Worm (Caenorhabditis elegans) whole organism, L1 larva: ENCODE results near the gene fut-1.

ENCODE experiments used
- Y116A8C.19 ChIP-seq: sonication (generic microtip); optimal IDR thresholded peaks from 2 replicates; lab custom pipeline; 2016; ENCODE audit warnings: missing compliant biosample characterization, missing genetic modification characterization, borderline replicate concordance
- blmp-1 ChIP-seq: fragments of 150-350 bp; optimal IDR thresholded peaks from 2 replicates; lab custom pipeline; 2014; ENCODE audit warnings: missing biosample characterization, missing genetic modification characterization
- ceh-63 ChIP-seq: fragments of 200-800 bp; sonication (Bioruptor generic); optimal IDR thresholded peaks from 2 replicates; lab custom pipeline; 2018; ENCODE audit warnings: mild to moderate bottlenecking, missing genetic modification characterization, missing compliant biosample characterization
- ceh-8 ChIP-seq: fragments of 200-800 bp; sonication (Bioruptor generic); optimal IDR thresholded peaks from 2 replicates; lab custom pipeline; 2018; ENCODE audit warnings: mild to moderate bottlenecking, missing genetic modification characterization, moderate library complexity, missing compliant biosample characterization
- ceh-88 ChIP-seq: fragments of 200-800 bp; sonication (Bioruptor generic); IDR thresholded peaks from 2 replicates; pipeline ENCODE4 v1.3.6; 2022; ENCODE audit warnings: missing genetic modification characterization, missing compliant biosample characterization
- ceh-90 ChIP-seq: sonication (generic microtip); optimal IDR thresholded peaks from 2 replicates; lab custom pipeline; 2016; ENCODE audit warnings: missing genetic modification characterization, missing compliant biosample characterization
- dpl-1 ChIP-seq, 3 experiments: fragments of 150-350 bp in 2 of 3; sonication (generic microtip) in 1 of 3; optimal IDR thresholded peaks; 2 replicates each; lab custom pipeline; 2014 to 2017; ENCODE audit warnings: missing biosample characterization in 3 of 3, missing genetic modification characterization in 3 of 3, missing genetic modification reagents in 3 of 3
- efl-1 ChIP-seq, 4 experiments: fragments of 150-350 bp; optimal IDR thresholded peaks in 3 of 4; peaks in 1 of 4; 1 replicate in 1 of 4; 2 replicates in 3 of 4; lab custom pipeline; 2014; ENCODE audit warnings: missing biosample characterization in 2 of 4, missing genetic modification characterization in 2 of 4, missing genetic modification reagents in 2 of 4
- elt-3 ChIP-seq, 6 experiments: fragments of 150-350 bp in 1 of 6; sonication (generic microtip); optimal IDR thresholded peaks; 2 replicates each; lab custom pipeline; 2017 to 2018; ENCODE audit warnings: missing biosample characterization in 6 of 6, missing genetic modification characterization in 6 of 6, inconsistent platforms in 1 of 6
- fkh-10 ChIP-seq: sonication (generic microtip); optimal IDR thresholded peaks from 2 replicates; lab custom pipeline; 2017; ENCODE audit warnings: missing biosample characterization, missing genetic modification reagents, missing genetic modification characterization
- hpl-2 ChIP-seq: fragments of 150-350 bp; optimal IDR thresholded peaks from 2 replicates; lab custom pipeline; 2014; ENCODE audit warnings: missing biosample characterization, missing genetic modification reagents, missing genetic modification characterization
- isw-1 ChIP-seq: fragments of 200-800 bp; sonication (Bioruptor generic); IDR thresholded peaks from 2 replicates; pipeline ENCODE4 v1.3.6; 2022; ENCODE audit warnings: missing genetic modification characterization, missing compliant biosample characterization
- jun-1 ChIP-seq: fragments of 150-350 bp; optimal IDR thresholded peaks from 2 replicates; lab custom pipeline; 2014; ENCODE audit warnings: missing biosample characterization, missing genetic modification reagents, missing genetic modification characterization
- lin-14 ChIP-seq: fragments of 200-800 bp; sonication (Bioruptor generic); optimal IDR thresholded peaks from 2 replicates; lab custom pipeline; 2018; ENCODE audit warnings: mild to moderate bottlenecking, missing genetic modification characterization, moderate library complexity, missing compliant biosample characterization
- lin-35 ChIP-seq, 2 experiments: fragments of 150-350 bp; optimal IDR thresholded peaks; 2 replicates each; lab custom pipeline; 2014; ENCODE audit warnings: missing biosample characterization in 2 of 2, missing genetic modification characterization in 2 of 2, missing genetic modification reagents in 2 of 2
- lin-39 ChIP-seq: fragments of 150-350 bp; optimal IDR thresholded peaks from 2 replicates; lab custom pipeline; 2014; ENCODE audit warnings: missing biosample characterization, missing genetic modification reagents, missing genetic modification characterization
- mdl-1 ChIP-seq, 2 experiments: fragments of 150-350 bp; optimal IDR thresholded peaks; 2 replicates each; lab custom pipeline; 2014 to 2017; ENCODE audit warnings: missing biosample characterization in 2 of 2, missing genetic modification characterization in 2 of 2, inconsistent platforms in 1 of 2
- mef-2 ChIP-seq: fragments of 150-350 bp; optimal IDR thresholded peaks from 2 replicates; lab custom pipeline; 2014; ENCODE audit warnings: missing biosample characterization, missing genetic modification characterization
- mep-1 ChIP-seq: fragments of 150-350 bp; optimal IDR thresholded peaks from 2 replicates; lab custom pipeline; 2014; ENCODE audit warnings: missing biosample characterization, missing genetic modification characterization
- nhr-20 ChIP-seq: sonication (generic microtip); optimal IDR thresholded peaks from 2 replicates; lab custom pipeline; 2016; ENCODE audit warnings: mild to moderate bottlenecking, missing genetic modification characterization, missing compliant biosample characterization
- nhr-71 ChIP-seq: sonication (generic microtip); optimal IDR thresholded peaks from 2 replicates; lab custom pipeline; 2016; ENCODE audit warnings: mild to moderate bottlenecking, missing genetic modification characterization, moderate library complexity, missing compliant biosample characterization
- nhr-90 ChIP-seq: sonication (generic microtip); optimal IDR thresholded peaks from 2 replicates; lab custom pipeline; 2016; ENCODE audit warnings: mild to moderate bottlenecking, missing genetic modification characterization, missing compliant biosample characterization; ENCODE audit not compliant: poor library complexity
- pqm-1 ChIP-seq: sonication (generic microtip); optimal IDR thresholded peaks from 3 replicates; lab custom pipeline; 2017; ENCODE audit warnings: missing biosample characterization, missing genetic modification characterization
- rnt-1 ChIP-seq: sonication (generic microtip); optimal IDR thresholded peaks from 2 replicates; lab custom pipeline; 2016; ENCODE audit warnings: mild to moderate bottlenecking, missing genetic modification characterization, moderate library complexity, missing compliant biosample characterization
- snpc-4 ChIP-seq: fragments of 150-350 bp; optimal IDR thresholded peaks from 2 replicates; lab custom pipeline; 2014; ENCODE audit warnings: missing biosample characterization, missing genetic modification characterization
- sup-37 ChIP-seq: fragments of 200-800 bp; sonication (Bioruptor generic); optimal IDR thresholded peaks from 2 replicates; lab custom pipeline; 2018; ENCODE audit warnings: mild to moderate bottlenecking, missing genetic modification characterization, missing compliant biosample characterization
- unc-130 ChIP-seq: fragments of 150-350 bp; optimal IDR thresholded peaks from 2 replicates; lab custom pipeline; 2017; ENCODE audit warnings: missing biosample characterization, missing genetic modification characterization, inconsistent platforms
- unc-30 ChIP-seq: sonication (generic microtip); optimal IDR thresholded peaks from 2 replicates; lab custom pipeline; 2017; ENCODE audit warnings: missing biosample characterization, missing genetic modification characterization
- unc-86 ChIP-seq: sonication (generic microtip); optimal IDR thresholded peaks from 2 replicates; lab custom pipeline; 2016; ENCODE audit warnings: missing genetic modification characterization, missing compliant biosample characterization
- vab-15 ChIP-seq: sonication (generic microtip); optimal IDR thresholded peaks from 2 replicates; lab custom pipeline; 2017; ENCODE audit warnings: missing genotype, mild to moderate bottlenecking, missing genetic modification characterization, missing compliant biosample characterization
- ztf-11 ChIP-seq, 2 experiments: sonication (generic microtip); optimal IDR thresholded peaks; 2 replicates each; lab custom pipeline; 2016 to 2017; ENCODE audit warnings: missing genetic modification characterization in 2 of 2, missing biosample characterization in 1 of 2, missing compliant biosample characterization in 1 of 2

Gene fut-1

ce11 chrII:8733627-8734026 is 25.8 kb downstream of the fut-1 start:
- TF ChIP-seq pqm-1 (tag; lab: Kevin White, UChicago) (no peak), mef-2 (no peak), hpl-2 (GFP tag; lab: Kevin White, UChicago) (no peak), lin-39 (no peak), vab-15 (no peak), elt-3 (tag; optimal IDR thresholded peaks at IDR 0.05; lab: Kevin White, UChicago) (no peak), Y116A8C.19 (tag; lab: Kevin White, UChicago) (no peak)

- TF ChIP-seq blmp-1 = peak; percentile 50
- no peak for TF ChIP-seq nhr-90 (tag; lab: Kevin White, UChicago)
- no peak for TF ChIP-seq isw-1 (GFP tag; lab: Robert Waterston, UW)
- no peak for TF ChIP-seq snpc-4 (tag; lab: Kevin White, UChicago)
- TF ChIP-seq rnt-1 (tag; lab: Kevin White, UChicago) = no peak
- TF ChIP-seq mdl-1 (tag; optimal IDR thresholded peaks at IDR 0.05; lab: Kevin White, UChicago) = no peak
Observed at ce11 chrII:8732339-8733100, 26.9 kb downstream of the fut-1 start, which contains the start of gene rol-6. TSS of gene rol-6 (plus strand) at chrII:8733050.

ce11 chrII:8731736-8732229 is 27.6 kb downstream of the fut-1 start:
- no peak for TF ChIP-seq lin-35 (GFP tag; optimal IDR thresholded peaks at IDR 0.05; lab: Kevin White, UChicago)
- peak; percentile 89 for TF ChIP-seq blmp-1

ce11 chrII:8730960-8731693 is 28.3 kb downstream of the fut-1 start:
- no peak for TF ChIP-seq unc-130 (tag; lab: Kevin White, UChicago)
- no peak for TF ChIP-seq ceh-63
- no peak for TF ChIP-seq nhr-20 (tag; lab: Kevin White, UChicago)
- TF ChIP-seq ceh-88 (GFP tag; lab: Robert Waterston, UW) = no peak
- no peak for TF ChIP-seq unc-30 (tag; lab: Kevin White, UChicago)
- TF ChIP-seq sup-37 = no peak
- TF ChIP-seq blmp-1 = peak; percentile 96
- no peak for TF ChIP-seq unc-86 (tag; lab: Kevin White, UChicago)
- peak in 1 of 6 experiments; percentile 87 for TF ChIP-seq elt-3 (tag; optimal IDR thresholded peaks at IDR 0.05; lab: Kevin White, UChicago)
- TF ChIP-seq rnt-1 (tag; lab: Kevin White, UChicago) = no peak
- TF ChIP-seq efl-1 (optimal IDR thresholded peaks at IDR 0.05; lab: Kevin White, UChicago) = no peak
- TF ChIP-seq efl-1 (GFP tag; optimal IDR thresholded peaks at IDR 0.05 in 1 of 2; lab: Kevin White, UChicago) = peak in 1 of 2 experiments; percentile 27

ce11 chrII:8730281-8730680 is 29.1 kb downstream of the fut-1 start:
- TF ChIP-seq blmp-1 (peak; percentile 93), ceh-90 (no peak), lin-14 (GFP tag; lab: Kevin White, UChicago) (peak; percentile 23), elt-3 (tag; optimal IDR thresholded peaks at IDR 0.05; lab: Kevin White, UChicago) (peak in 1 of 6 experiments; percentile 46), rnt-1 (tag; lab: Kevin White, UChicago) (peak; percentile 32)

- TF ChIP-seq fkh-10 (GFP tag; lab: Kevin White, UChicago) = no peak
- no peak for TF ChIP-seq jun-1
- no peak for TF ChIP-seq ceh-8 (GFP tag; lab: Kevin White, UChicago)
- no peak for TF ChIP-seq mep-1 (tag; lab: Kevin White, UChicago)
- TF ChIP-seq ceh-90 = no peak
- TF ChIP-seq nhr-71 (tag; lab: Kevin White, UChicago) = no peak
- no peak for TF ChIP-seq ztf-11 (tag; optimal IDR thresholded peaks at IDR 0.05; lab: Kevin White, UChicago)
- TF ChIP-seq dpl-1 (GFP tag; optimal IDR thresholded peaks at IDR 0.05; lab: Kevin White, UChicago) = no peak
Observed at ce11 chrII:8726700-8727099, 32.7 kb downstream of the fut-1 start, which contains the start of gene T01B7.9. TSS of gene T01B7.9 (minus strand) at chrII:8726800.
